Fruit fly (Drosophila melanogaster) whole organism, prepupa: ENCODE data around the gene CG43618.
A peak's percentile ranks its signal among the peaks of the same experiment; 100 is the strongest.

Experiments used
- CG11294 ChIP-seq: fragments of 200-800 bp; sonication (Bioruptor generic); IDR thresholded peaks from 2 replicates; pipeline ENCODE4 v1.3.6; 2022; ENCODE audit warnings: missing biosample characterization, missing genetic modification characterization
- CG15336 ChIP-seq: fragments of 200-800 bp; sonication (Bioruptor generic); IDR thresholded peaks from 2 replicates; pipeline ENCODE4 v1.3.6; 2022; ENCODE audit warnings: missing biosample characterization, missing genetic modification characterization
- CG3919 ChIP-seq: fragments of 200-800 bp; sonication (Bioruptor generic); optimal IDR thresholded peaks from 3 replicates; lab custom pipeline; 2016; ENCODE audit warnings: missing biosample characterization, missing genetic modification characterization
- CG4318 ChIP-seq: fragments of 200-800 bp; sonication (Bioruptor generic); optimal IDR thresholded peaks from 3 replicates; lab custom pipeline; 2017; ENCODE audit warnings: missing biosample characterization, mild to moderate bottlenecking, missing genetic modification characterization
- CG6276 ChIP-seq: fragments of 200-800 bp; sonication (Bioruptor generic); optimal IDR thresholded peaks from 2 replicates; lab custom pipeline; 2017; ENCODE audit warnings: missing biosample characterization, mild to moderate bottlenecking, missing genetic modification characterization
- CG6808 ChIP-seq: fragments of 200-800 bp; sonication (Bioruptor generic); optimal IDR thresholded peaks from 3 replicates; lab custom pipeline; 2017; ENCODE audit warnings: missing biosample characterization, missing genetic modification characterization, mild to moderate bottlenecking, moderate library complexity, missing genetic modification reagents
- Eip78C ChIP-seq: fragments of 200-800 bp; sonication (Bioruptor generic); peaks from one replicate; lab custom pipeline; 2016; ENCODE audit warnings: missing biosample characterization, missing genetic modification characterization
- Hr39 ChIP-seq: fragments of 200-800 bp; sonication (Bioruptor generic); optimal IDR thresholded peaks from 2 replicates; lab custom pipeline; 2016; ENCODE audit warnings: missing biosample characterization, missing genetic modification characterization
- Hr4 ChIP-seq: fragments of 200-800 bp; sonication (Bioruptor generic); optimal IDR thresholded peaks from 3 replicates; lab custom pipeline; 2016; ENCODE audit warnings: missing biosample characterization, missing genetic modification characterization
- Lpt ChIP-seq: fragments of 200-800 bp; sonication (Bioruptor generic); optimal IDR thresholded peaks from 3 replicates; lab custom pipeline; 2016; ENCODE audit warnings: missing biosample characterization, missing genetic modification characterization
- Sox102F ChIP-seq: fragments of 200-800 bp; sonication (Bioruptor generic); optimal IDR thresholded peaks from 2 replicates; lab custom pipeline; 2016; ENCODE audit warnings: missing biosample characterization, mild to moderate bottlenecking, missing genetic modification characterization
- achi ChIP-seq: fragments of 200-800 bp; sonication (Bioruptor generic); optimal IDR thresholded peaks from 3 replicates; lab custom pipeline; 2016; ENCODE audit warnings: missing biosample characterization, missing genetic modification characterization
- cyc ChIP-seq: fragments of 200-800 bp; sonication (Bioruptor generic); optimal IDR thresholded peaks from 3 replicates; lab custom pipeline; 2016; ENCODE audit warnings: missing biosample characterization, missing genetic modification characterization
- dsx ChIP-seq: fragments of 200-800 bp; optimal IDR thresholded peaks from 3 replicates; lab custom pipeline; 2019; ENCODE audit warnings: missing biosample characterization, mild to moderate bottlenecking, missing genetic modification characterization, moderate library complexity; ENCODE audit not compliant: poor library complexity, severe bottlenecking
- esn ChIP-seq: fragments of 200-800 bp; sonication (Bioruptor generic); optimal IDR thresholded peaks from 2 replicates; lab custom pipeline; 2016; ENCODE audit warnings: missing biosample characterization, mild to moderate bottlenecking, missing genetic modification characterization, moderate library complexity
- fkh ChIP-seq: fragments of 200-800 bp; sonication (Bioruptor generic); optimal IDR thresholded peaks from 3 replicates; lab custom pipeline; 2017; ENCODE audit warnings: missing biosample characterization, mild to moderate bottlenecking, missing genetic modification characterization, moderate library complexity
- net ChIP-seq: fragments of 200-800 bp; sonication (Bioruptor generic); optimal IDR thresholded peaks from 3 replicates; lab custom pipeline; 2016; ENCODE audit warnings: missing biosample characterization, missing genetic modification characterization
- spab ChIP-seq: fragments of 200-800 bp; sonication (Bioruptor generic); optimal IDR thresholded peaks from 2 replicates; lab custom pipeline; 2017; ENCODE audit warnings: missing biosample characterization, mild to moderate bottlenecking, missing genetic modification characterization, missing genetic modification reagents

Gene CG43618

DNA sequence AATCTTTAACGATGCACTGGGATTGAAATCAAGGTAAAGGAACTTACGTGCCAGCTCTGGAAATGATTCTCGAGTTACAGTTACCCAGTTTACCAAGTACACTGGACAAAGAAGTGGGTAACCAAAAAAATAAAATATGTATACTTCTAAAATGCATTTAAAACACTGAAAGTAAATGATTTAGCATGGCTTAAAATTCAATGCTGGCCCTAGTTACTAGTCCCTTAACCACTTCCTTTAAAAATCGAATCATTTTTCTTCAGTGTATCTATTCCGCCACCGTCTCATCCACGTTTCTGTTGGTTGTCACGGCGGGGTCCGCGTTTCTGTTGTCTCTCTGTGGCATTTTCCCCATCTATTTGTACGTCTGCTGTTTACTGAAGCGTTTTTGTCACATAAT is 23.7 kb downstream of the CG43618 start (continued):
- TF ChIP-seq esn (GFP tag; lab: Kevin White, UChicago): no peak
- peak; percentile 12 for TF ChIP-seq Hr39 (GFP tag; lab: Kevin White, UChicago)
- TF ChIP-seq CG3919: peak; percentile 7
- peak; percentile 3 for TF ChIP-seq spab (GFP tag; lab: Kevin White, UChicago)
- peak; percentile 1 for TF ChIP-seq CG6276 (GFP tag; lab: Kevin White, UChicago)

DNA sequence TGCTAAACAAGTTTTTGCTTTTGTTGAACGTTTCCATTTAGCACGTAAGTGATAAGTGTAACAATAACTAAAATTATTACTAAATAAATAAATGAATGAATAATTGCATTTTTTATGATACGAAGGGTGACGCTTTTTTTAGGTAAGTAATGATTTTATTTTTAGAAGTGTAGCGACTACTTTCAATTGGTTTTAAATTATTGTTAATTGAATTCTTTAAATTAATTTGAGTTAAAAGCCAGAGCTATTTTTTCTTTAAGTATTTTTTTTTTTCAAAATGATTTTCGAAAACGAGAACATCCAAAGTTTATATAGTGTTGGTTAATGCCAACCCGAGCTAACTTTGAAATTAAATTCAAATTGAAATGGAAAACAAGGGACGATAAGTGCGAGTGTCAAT is 38.0 kb downstream of the CG43618 start, which contains the start of gene CG7910:
Gene CG7910, plus strand, starts transcription at position 301 of the 400 bp plus-strand sequence.
- TF ChIP-seq CG11294 (GFP tag; lab: Robert Waterston, UW) (no peak), dsx (GFP tag; lab: Kevin White, UChicago) (no peak), CG4318 (no peak), Lpt (GFP tag; lab: Kevin White, UChicago) (no peak), fkh (GFP tag; lab: Kevin White, UChicago) (no peak), net (GFP tag; lab: Kevin White, UChicago) (no peak), CG15336 (GFP tag; lab: Robert Waterston, UW) (no peak), CG6276 (GFP tag; lab: Kevin White, UChicago) (no peak), esn (GFP tag; lab: Kevin White, UChicago) (no peak), Hr4 (GFP tag; lab: Kevin White, UChicago) (no peak), CG6808 (GFP tag; lab: Kevin White, UChicago) (no peak), cyc (GFP tag; lab: Kevin White, UChicago) (no peak), achi (GFP tag; lab: Kevin White, UChicago) (no peak)
- TF ChIP-seq, all 60 proteins: peak for 0

DNA sequence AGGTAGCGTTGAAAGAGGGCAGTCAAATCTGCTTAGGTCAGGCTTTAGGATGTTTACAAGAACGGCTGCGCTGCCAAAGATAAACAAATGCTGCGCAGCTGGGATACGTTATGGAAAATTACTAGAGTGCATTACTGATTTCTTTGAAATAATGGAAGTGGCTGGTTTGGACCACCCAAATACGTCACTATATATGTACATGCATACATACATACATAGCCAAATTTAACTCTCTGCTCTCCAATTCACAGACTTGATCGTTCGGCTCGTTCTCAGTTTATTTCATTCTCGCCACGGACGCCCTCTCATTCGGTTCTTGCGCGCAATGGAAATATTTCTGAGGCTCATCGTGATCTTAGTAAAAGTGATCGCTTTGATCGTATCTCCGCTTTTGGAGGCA is 44.9 kb downstream of the CG43618 start, which contains the start of gene CG7900:
Gene CG7900, plus strand, starts transcription at position 301 of the 400 bp plus-strand sequence.
- TF ChIP-seq Sox102F (GFP tag; lab: Kevin White, UChicago) (peak; percentile 5), Eip78C (GFP tag; lab: Kevin White, UChicago) (peak; percentile 13)
